Worm (Caenorhabditis elegans): ENCODE data around the gene clc-19.

- TF ChIP-seq him-1 (tag; optimal IDR thresholded peaks at IDR 0.05) (no peak), W03F9.2 (tag; optimal IDR thresholded peaks at IDR 0.05) (no peak)
Observed at ce11 chrIII:834443-834815, 38.9 kb downstream of the clc-19 start.
